Fruit fly (Drosophila melanogaster) whole organism, wandering third instar larva: ENCODE results near the gene Zip89B.

Experiments used
- Abd-B ChIP-seq: fragments of >200 bp; optimal IDR thresholded peaks from 2 replicates; lab custom pipeline; 2017; ENCODE audit warnings: missing biosample characterization, missing genetic modification characterization
- CG32264 ChIP-seq: fragments of 200-800 bp; sonication (Bioruptor generic); optimal IDR thresholded peaks from 2 replicates; lab custom pipeline; 2016; ENCODE audit warnings: missing biosample characterization, missing genetic modification characterization
- CG9705 ChIP-seq: fragments of 200-800 bp; sonication (Bioruptor generic); optimal IDR thresholded peaks from 2 replicates; lab custom pipeline; 2018; ENCODE audit warnings: missing biosample characterization, mild to moderate bottlenecking, missing genetic modification characterization
- Dfd ChIP-seq: fragments of >200 bp; optimal IDR thresholded peaks from 2 replicates; lab custom pipeline; 2017; ENCODE audit warnings: missing biosample characterization, missing genetic modification characterization
- Dif ChIP-seq: fragments of 200-275, 200-300 bp; sonication (Bioruptor generic); optimal IDR thresholded peaks from 2 replicates; lab custom pipeline; 2018; ENCODE audit warnings: missing biosample characterization, missing genetic modification characterization; ENCODE audit not compliant: partially characterized antibody
- GATAd ChIP-seq: sonication (Bioruptor generic); optimal IDR thresholded peaks from 2 replicates; lab custom pipeline; 2016; ENCODE audit warnings: missing biosample characterization, missing genetic modification characterization
- Hnf4 ChIP-seq: fragments of 200-800 bp; sonication (Bioruptor generic); optimal IDR thresholded peaks from 2 replicates; lab custom pipeline; 2016; ENCODE audit warnings: missing biosample characterization, mild to moderate bottlenecking, missing genetic modification characterization
- Hr78 ChIP-seq: fragments of >200 bp; optimal IDR thresholded peaks from 2 replicates; lab custom pipeline; 2017; ENCODE audit warnings: missing biosample characterization, missing genetic modification characterization
- Hr83 ChIP-seq: fragments of 200-300 bp; sonication (Bioruptor generic); optimal IDR thresholded peaks from 2 replicates; lab custom pipeline; 2016; ENCODE audit warnings: missing biosample characterization, mild to moderate bottlenecking, missing genetic modification characterization, moderate library complexity; ENCODE audit not compliant: poor library complexity, severe bottlenecking
- Jra ChIP-seq: sonication (Bioruptor generic); optimal IDR thresholded peaks from 2 replicates; lab custom pipeline; 2016; ENCODE audit warnings: missing biosample characterization, missing genetic modification characterization
- Mio ChIP-seq: sonication (Bioruptor generic); optimal IDR thresholded peaks from 2 replicates; lab custom pipeline; 2016; ENCODE audit warnings: missing biosample characterization, missing genetic modification characterization
- N ChIP-seq: fragments of >200 bp; optimal IDR thresholded peaks from 2 replicates; lab custom pipeline; 2018; ENCODE audit warnings: missing biosample characterization, missing external identifiers, missing genetic modification characterization
- Rel ChIP-seq, 2 experiments: fragments of 200-800 bp; sonication (Bioruptor generic) in 1 of 2; optimal IDR thresholded peaks; 2 replicates in 1 of 2; 3 replicates in 1 of 2; lab custom pipeline; 2016 to 2019; ENCODE audit warnings: mild to moderate bottlenecking in 2 of 2, missing biosample characterization in 2 of 2, missing genetic modification characterization in 2 of 2, moderate library complexity in 1 of 2
- Sp1 ChIP-seq: fragments of 200-800 bp; sonication (Bioruptor generic); optimal IDR thresholded peaks from 3 replicates; lab custom pipeline; 2019; ENCODE audit warnings: missing biosample characterization, mild to moderate bottlenecking, missing genetic modification characterization, moderate library complexity
- Vsx2 ChIP-seq: fragments of 200-300, 225-300 bp; sonication (Bioruptor generic); optimal IDR thresholded peaks from 2 replicates; lab custom pipeline; 2018; ENCODE audit warnings: missing biosample characterization, missing genetic modification characterization; ENCODE audit not compliant: partially characterized antibody
- br ChIP-seq: fragments of 200-800 bp; sonication (Bioruptor generic); optimal IDR thresholded peaks from 2 replicates; lab custom pipeline; 2016; ENCODE audit warnings: missing biosample characterization, missing genetic modification characterization
- dl ChIP-seq, 2 experiments: fragments of 175-275, 200-275 bp in 1 of 2; fragments of 200-275 bp in 1 of 2; sonication (Bioruptor generic); optimal IDR thresholded peaks; lab custom pipeline; 2018; ENCODE audit warnings: mild to moderate bottlenecking in 2 of 2, missing biosample characterization in 2 of 2, missing genetic modification characterization in 2 of 2, moderate library complexity in 2 of 2; ENCODE audit not compliant: partially characterized antibody in 2 of 2, insufficient read depth in 1 of 2
- dmrt93B ChIP-seq: fragments of 200-800 bp; sonication (Bioruptor generic); optimal IDR thresholded peaks from 2 replicates; lab custom pipeline; 2018; ENCODE audit warnings: missing biosample characterization, mild to moderate bottlenecking, missing genetic modification characterization
- ey ChIP-seq: fragments of 200-800 bp; sonication (Bioruptor generic); optimal IDR thresholded peaks from 2 replicates; lab custom pipeline; 2016; ENCODE audit warnings: missing biosample characterization, missing genetic modification characterization
- h ChIP-seq: fragments of 200-800 bp; sonication (Bioruptor generic); optimal IDR thresholded peaks from 3 replicates; lab custom pipeline; 2016; ENCODE audit warnings: missing biosample characterization, mild to moderate bottlenecking, missing genetic modification characterization
- jim ChIP-seq: fragments of 175-275, 200-325 bp; sonication (Bioruptor generic); optimal IDR thresholded peaks from 2 replicates; lab custom pipeline; 2016; ENCODE audit warnings: missing biosample characterization, mild to moderate bottlenecking, missing genetic modification characterization
- lola ChIP-seq: fragments of >200 bp; optimal IDR thresholded peaks from 2 replicates; lab custom pipeline; 2017; ENCODE audit warnings: missing biosample characterization, missing genetic modification characterization
- psq ChIP-seq: fragments of 200-800 bp; sonication (Bioruptor generic); optimal IDR thresholded peaks from 3 replicates; lab custom pipeline; 2017; ENCODE audit warnings: missing biosample characterization, mild to moderate bottlenecking, missing genetic modification characterization, moderate library complexity
- sage ChIP-seq: fragments of 200-800 bp; sonication (Bioruptor generic); optimal IDR thresholded peaks from 2 replicates; lab custom pipeline; 2016; ENCODE audit warnings: missing biosample characterization, mild to moderate bottlenecking, missing genetic modification characterization
- sv ChIP-seq: fragments of 200-800 bp; sonication (Bioruptor generic); optimal IDR thresholded peaks from 3 replicates; lab custom pipeline; 2016; ENCODE audit warnings: missing biosample characterization, missing genetic modification characterization
- tai ChIP-seq: sonication (Bioruptor generic); optimal IDR thresholded peaks from 2 replicates; lab custom pipeline; 2016; ENCODE audit warnings: missing biosample characterization, missing genetic modification characterization
- usp ChIP-seq: fragments of >200 bp; optimal IDR thresholded peaks from 2 replicates; lab custom pipeline; 2017; ENCODE audit warnings: missing biosample characterization, missing genetic modification characterization
- woc ChIP-seq: sonication (Bioruptor generic); optimal IDR thresholded peaks from 2 replicates; lab custom pipeline; 2016; ENCODE audit warnings: missing biosample characterization, mild to moderate bottlenecking, missing genetic modification characterization

Zip89B gene

DNA sequence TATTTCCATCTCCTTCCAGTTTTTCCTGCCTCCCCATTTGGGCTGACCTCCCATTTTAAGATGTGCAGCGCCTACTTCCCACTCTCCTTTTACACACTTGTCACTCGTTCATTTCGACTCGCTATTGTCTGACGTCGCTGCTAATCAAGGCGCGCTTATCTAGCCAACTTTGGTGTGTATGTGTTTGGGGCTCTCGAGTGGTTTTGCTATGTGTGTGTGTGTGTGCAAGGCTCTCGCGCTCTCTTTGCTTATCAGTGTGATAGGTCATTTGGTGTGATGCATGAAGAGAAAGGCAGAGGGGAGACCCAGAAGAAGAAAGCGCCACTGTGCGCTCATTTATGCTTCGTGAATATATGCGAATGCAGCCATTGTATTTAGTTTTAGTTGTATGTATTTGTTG is 20.7 kb upstream of the Zip89B start:
- TF ChIP-seq sage (GFP tag; lab: Kevin White, UChicago) (no peak), ey (no peak), Dfd (GFP tag; lab: Kevin White, UChicago) (no peak), dl (GFP tag; optimal IDR thresholded peaks at IDR 0.05; lab: Kevin White, UChicago; ENCODE audit: insufficient read depth in 1 of 2, partially characterized antibody in 2 of 2) (peak in 1 of 2 experiments; percentile 42), GATAd (no peak), br (GFP tag; lab: Kevin White, UChicago) (no peak), Mio (GFP tag; lab: Kevin White, UChicago) (no peak), Dif (GFP tag; lab: Kevin White, UChicago) (peak; percentile 24), CG9705 (GFP tag; lab: Kevin White, UChicago) (no peak), usp (GFP tag; lab: Kevin White, UChicago) (no peak), Hr78 (GFP tag; lab: Kevin White, UChicago) (no peak), Rel (GFP tag; optimal IDR thresholded peaks at IDR 0.05; lab: Kevin White, UChicago) (no peak), Rel (tag; optimal IDR thresholded peaks at IDR 0.05; lab: Kevin White, UChicago) (peak; percentile 65)

DNA sequence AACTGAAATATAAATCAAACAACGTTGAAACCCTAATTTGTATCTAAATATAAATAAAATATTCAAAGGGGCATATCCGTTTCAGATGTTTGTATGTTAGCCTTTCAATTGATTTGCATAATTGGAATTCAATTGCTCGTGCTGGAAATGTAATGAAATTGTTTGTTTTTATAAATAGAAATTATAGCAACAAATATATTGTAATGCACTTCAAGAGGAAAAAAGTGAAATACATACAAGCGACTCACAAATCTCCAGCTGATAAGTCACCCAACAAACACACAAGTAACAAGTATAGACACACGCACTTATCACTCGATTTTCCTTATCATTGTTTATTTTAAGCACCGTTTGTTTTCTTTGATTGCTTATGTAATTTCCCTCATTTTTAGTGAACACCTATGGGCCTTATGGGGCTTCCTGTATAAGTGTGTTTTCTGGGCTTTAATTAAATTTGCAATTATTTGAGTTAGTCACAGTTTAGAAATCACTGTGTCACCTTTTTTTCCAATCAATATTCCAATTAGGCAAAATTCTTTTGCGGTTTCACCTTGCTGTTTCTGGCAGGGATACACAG is 19.9 kb upstream of the Zip89B start:
- TF ChIP-seq CG32264 (GFP tag; lab: Kevin White, UChicago): no peak
- TF ChIP-seq Rel (GFP tag; optimal IDR thresholded peaks at IDR 0.05; lab: Kevin White, UChicago): no peak
- TF ChIP-seq Rel (tag; optimal IDR thresholded peaks at IDR 0.05; lab: Kevin White, UChicago): peak; percentile 70
- no peak for TF ChIP-seq psq (GFP tag; lab: Kevin White, UChicago)
- TF ChIP-seq Jra (GFP tag; lab: Kevin White, UChicago): no peak

DNA sequence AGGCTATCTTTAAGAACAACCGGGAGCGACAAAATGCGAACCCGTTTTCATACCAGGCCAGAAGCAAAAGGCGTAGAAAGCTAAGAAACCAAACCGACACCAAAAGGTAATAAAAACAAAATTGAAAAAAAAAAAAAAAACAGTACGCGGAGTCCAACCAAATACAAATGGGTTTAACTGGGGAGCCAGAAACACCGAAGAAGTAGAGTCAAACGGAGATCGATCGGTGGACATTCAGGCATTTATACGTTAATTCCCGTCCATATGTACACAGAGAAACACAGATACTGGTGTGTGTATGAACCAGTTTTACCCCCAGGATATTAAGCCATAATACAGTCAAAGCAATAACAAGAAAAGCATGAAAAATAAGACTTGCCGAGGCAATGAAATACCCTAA is 18.4 kb upstream of the Zip89B start:
- TF ChIP-seq psq (GFP tag; lab: Kevin White, UChicago): peak; percentile 75
- TF ChIP-seq Vsx2: peak; percentile 8
- no peak for TF ChIP-seq woc (GFP tag; lab: Kevin White, UChicago)
- no peak for TF ChIP-seq tai (GFP tag; lab: Kevin White, UChicago)
- TF ChIP-seq sv (GFP tag; lab: Kevin White, UChicago): no peak

DNA sequence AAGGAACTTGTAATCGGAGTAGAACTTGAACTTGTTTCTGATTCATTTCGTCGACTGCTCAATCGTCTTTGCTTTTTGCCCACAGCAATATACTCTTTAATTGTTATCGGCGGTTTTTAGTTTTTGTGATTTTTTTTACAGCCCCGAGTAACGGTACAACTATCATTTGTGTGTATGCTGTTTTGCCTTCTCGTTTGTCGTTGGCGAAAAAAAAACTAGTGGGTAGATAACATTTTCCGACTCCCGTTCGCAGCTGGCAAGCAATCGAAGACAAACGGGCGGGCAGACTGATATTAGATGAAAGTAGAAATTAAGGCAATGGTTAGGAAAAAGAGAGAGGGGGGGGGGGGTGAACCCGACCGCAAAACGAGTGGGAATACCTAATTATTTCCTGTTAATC is 17.7 kb upstream of the Zip89B start:
- no peak for TF ChIP-seq h (GFP tag; lab: Kevin White, UChicago)
- no peak for TF ChIP-seq N
- no peak for TF ChIP-seq sv (GFP tag; lab: Kevin White, UChicago)
- no peak for TF ChIP-seq Dfd (GFP tag; lab: Kevin White, UChicago)
- TF ChIP-seq Sp1 (GFP tag; lab: Kevin White, UChicago): no peak
- TF ChIP-seq CG32264 (GFP tag; lab: Kevin White, UChicago): no peak
- TF ChIP-seq Rel (GFP tag; optimal IDR thresholded peaks at IDR 0.05; lab: Kevin White, UChicago): no peak
- no peak for TF ChIP-seq Rel (tag; optimal IDR thresholded peaks at IDR 0.05; lab: Kevin White, UChicago)
- TF ChIP-seq lola (GFP tag; lab: Kevin White, UChicago): no peak
- no peak for TF ChIP-seq Dif (GFP tag; lab: Kevin White, UChicago)
- TF ChIP-seq Jra (GFP tag; lab: Kevin White, UChicago): no peak
- no peak for TF ChIP-seq Hnf4 (GFP tag; lab: Kevin White, UChicago)
- no peak for TF ChIP-seq Abd-B
- no peak for TF ChIP-seq jim

- TF ChIP-seq lola (GFP tag; lab: Kevin White, UChicago) (no peak), tai (GFP tag; lab: Kevin White, UChicago) (no peak), dmrt93B (no peak), Hr83 (GFP tag; lab: Kevin White, UChicago) (no peak), psq (GFP tag; lab: Kevin White, UChicago) (no peak), ey (no peak), jim (no peak), CG9705 (GFP tag; lab: Kevin White, UChicago) (no peak), br (GFP tag; lab: Kevin White, UChicago) (no peak), Dif (GFP tag; lab: Kevin White, UChicago) (no peak)
Measured at dm6 chr3R:16288714-16289291, 16.8 kb upstream of the Zip89B start.
